Worm (Caenorhabditis elegans) whole organism, early embryonic: ENCODE data around the gene cgt-3.

Experiments used
- hmbx-1 ChIP-seq: sonication (generic microtip); optimal IDR thresholded peaks from 2 replicates; lab custom pipeline; 2016; ENCODE audit warnings: mild to moderate bottlenecking, missing genetic modification characterization, missing compliant biosample characterization
- pes-1 ChIP-seq: fragments of 200-800 bp; sonication (Bioruptor generic); IDR thresholded peaks from 2 replicates; pipeline ENCODE4 v1.3.6; 2022; ENCODE audit warnings: missing genetic modification reagents, missing genetic modification characterization, missing compliant biosample characterization
- tbx-11 ChIP-seq: fragments of 200-800 bp; sonication (Bioruptor generic); IDR thresholded peaks from 2 replicates; pipeline ENCODE4 v1.3.6; 2022; ENCODE audit warnings: missing genetic modification characterization, missing compliant biosample characterization

DNA sequence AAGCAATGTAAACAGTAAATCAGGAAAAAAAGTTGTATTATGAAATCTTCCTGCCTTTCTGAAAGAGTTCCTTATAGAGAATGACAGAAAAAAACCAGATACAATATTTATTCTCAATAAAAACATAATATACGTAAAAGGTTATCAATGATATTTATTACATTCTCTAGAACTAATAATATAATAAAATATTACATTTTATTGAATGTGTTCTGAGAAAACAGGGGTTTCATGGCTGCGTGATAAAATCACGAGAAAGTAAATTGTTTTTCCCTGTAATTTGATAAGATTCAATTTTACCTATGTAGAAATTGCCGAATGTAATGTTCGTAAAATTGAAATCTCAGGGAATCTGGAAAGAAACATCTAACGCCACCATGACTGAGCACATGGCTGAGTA is 53.8 kb downstream of the cgt-3 start:
- no peak for TF ChIP-seq pes-1
- TF ChIP-seq hmbx-1 (tag; lab: Kevin White, UChicago): no peak
- no peak for TF ChIP-seq tbx-11 (GFP tag; lab: Robert Waterston, UW)
